Fruit fly (Drosophila melanogaster): ENCODE measurements around the gene santa-maria.
A peak's percentile ranks its signal among the peaks of the same experiment; 100 is the strongest.

Gene santa-maria

dm6 chr2L:7433957-7434736 is 16.9 kb downstream of the santa-maria start (continued):
- TF ChIP-seq Ravus (GFP tag; IDR thresholded peaks at IDR 0.05) = peak; percentile 83
- no peak for TF ChIP-seq CG3995 (GFP tag; optimal IDR thresholded peaks at IDR 0.05)
- no peak for TF ChIP-seq Six4 (GFP tag; optimal IDR thresholded peaks at IDR 0.05)
- no peak for TF ChIP-seq fd102C (GFP tag; optimal IDR thresholded peaks at IDR 0.05)
- no peak for TF ChIP-seq chif (GFP tag; optimal IDR thresholded peaks at IDR 0.05)
- TF ChIP-seq HHEX (GFP tag; optimal IDR thresholded peaks at IDR 0.05) = peak; percentile 64
- TF ChIP-seq Sox100B (GFP tag; optimal IDR thresholded peaks at IDR 0.05) = peak; percentile 71
- peak; percentile 47 for TF ChIP-seq CG1233 (GFP tag; optimal IDR thresholded peaks at IDR 0.05)
- TF ChIP-seq vvl (GFP tag; IDR thresholded peaks at IDR 0.05) = peak; percentile 82
- TF ChIP-seq sob (GFP tag; IDR thresholded peaks at IDR 0.05) = peak; percentile 89
- TF ChIP-seq CG6765 (GFP tag; optimal IDR thresholded peaks at IDR 0.05) = peak; percentile 14
- peak; percentile 71 for TF ChIP-seq B-H1 (GFP tag; IDR thresholded peaks at IDR 0.05)
- peak; percentile 72 for TF ChIP-seq CG31224 (GFP tag; IDR thresholded peaks at IDR 0.05)
- peak; percentile 30 for TF ChIP-seq CG10979 (tag; optimal IDR thresholded peaks at IDR 0.05)
- TF ChIP-seq h (optimal IDR thresholded peaks at IDR 0.05) = no peak
- peak; percentile 56 for TF ChIP-seq CG17568 (GFP tag; optimal IDR thresholded peaks at IDR 0.05)
- peak; percentile 62; the same call in 1 of the 2 replicates for TF ChIP-seq NFAT (GFP tag; IDR thresholded peaks at IDR 0.05)
- TF ChIP-seq Ets65A (GFP tag) = peak; percentile 55
- peak; percentile 53 for TF ChIP-seq stc (GFP tag; IDR thresholded peaks at IDR 0.05)
- TF ChIP-seq gsb (GFP tag; IDR thresholded peaks at IDR 0.05) = peak; percentile 45
- TF ChIP-seq D (optimal IDR thresholded peaks at IDR 0.05) = no peak
- TF ChIP-seq D (GFP tag; optimal IDR thresholded peaks at IDR 0.05) = peak; percentile 10
- TF ChIP-seq Fer2 (tag; optimal IDR thresholded peaks at IDR 0.05) = peak; percentile 23
- TF ChIP-seq CG13296 (GFP tag; optimal IDR thresholded peaks at IDR 0.05) = peak; percentile 63
- peak; percentile 72 for TF ChIP-seq Fer1 (GFP tag; optimal IDR thresholded peaks at IDR 0.05)
- TF ChIP-seq CG17829 (tag; optimal IDR thresholded peaks at IDR 0.05) = peak; percentile 29
- peak; percentile 69 for TF ChIP-seq cwo (GFP tag; optimal IDR thresholded peaks at IDR 0.05)
- peak; percentile 68 for TF ChIP-seq ssp (GFP tag; IDR thresholded peaks at IDR 0.05)
- TF ChIP-seq CrebB (tag; optimal IDR thresholded peaks at IDR 0.05) = peak; percentile 63
- no peak for TF ChIP-seq pzg (GFP tag; optimal IDR thresholded peaks at IDR 0.05)
- no peak for TF ChIP-seq CG7987 (GFP tag; optimal IDR thresholded peaks at IDR 0.05)
- TF ChIP-seq ttk (GFP tag; IDR thresholded peaks at IDR 0.05) = peak; percentile 75
- peak; percentile 64 for TF ChIP-seq gcm (GFP tag; optimal IDR thresholded peaks at IDR 0.05)
- TF ChIP-seq CG10147 (GFP tag; optimal IDR thresholded peaks at IDR 0.05) = peak; percentile 18
- peak; percentile 38; the same call in 1 of the 2 replicates for TF ChIP-seq CG10959 (GFP tag; IDR thresholded peaks at IDR 0.05)
- no peak for TF ChIP-seq corto (GFP tag; optimal IDR thresholded peaks at IDR 0.05)
- TF ChIP-seq CG9817 (tag; optimal IDR thresholded peaks at IDR 0.05) = peak; percentile 84
- TF ChIP-seq CG31388 (GFP tag; optimal IDR thresholded peaks at IDR 0.05) = no peak
- TF ChIP-seq hb (GFP tag; IDR thresholded peaks at IDR 0.05; ENCODE audit: partially characterized antibody) = no peak
- peak; percentile 81 for TF ChIP-seq klu (GFP tag; IDR thresholded peaks at IDR 0.05)
- peak; percentile 16; the same call in 1 of the 2 replicates for TF ChIP-seq ara (GFP tag; IDR thresholded peaks at IDR 0.05)
- no peak for TF ChIP-seq Lhr (GFP tag; optimal IDR thresholded peaks at IDR 0.05)
- peak; percentile 62 for TF ChIP-seq CG11696 (GFP tag; IDR thresholded peaks at IDR 0.05)
- TF ChIP-seq slbo (GFP tag; IDR thresholded peaks at IDR 0.05) = peak; percentile 94
- TF ChIP-seq ken (GFP tag; IDR thresholded peaks at IDR 0.05) = peak; percentile 44; the same call in 1 of the 3 replicates
- TF ChIP-seq nmo (GFP tag; optimal IDR thresholded peaks at IDR 0.05) = peak; percentile 73
- TF ChIP-seq sc (optimal IDR thresholded peaks at IDR 0.05) = no peak
- TF ChIP-seq sc (GFP tag; optimal IDR thresholded peaks at IDR 0.05) = peak; percentile 22
- peak; percentile 85 for TF ChIP-seq CG12391 (tag; optimal IDR thresholded peaks at IDR 0.05)
- peak; percentile 2 for TF ChIP-seq gsb-n (tag; optimal IDR thresholded peaks at IDR 0.05)
